Worm (Caenorhabditis elegans) whole organism, midembryonic: ENCODE measurements around the gene grk-1.
A peak's percentile ranks its signal among the peaks of the same experiment; 100 is the strongest.

Experiments used
- T22C8.4 ChIP-seq: fragments of 200-800 bp; sonication (Bioruptor generic); IDR thresholded peaks from 2 replicates; pipeline ENCODE4 v1.3.6; 2022; ENCODE audit warnings: missing genetic modification characterization, missing compliant biosample characterization
- cog-1 ChIP-seq: sonication (generic microtip); optimal IDR thresholded peaks from 2 replicates; lab custom pipeline; 2016; ENCODE audit warnings: missing genetic modification characterization, missing compliant biosample characterization
- flt-1 ChIP-seq: fragments of 200-800 bp; sonication (Bioruptor generic); IDR thresholded peaks from 2 replicates; pipeline ENCODE4 v1.3.6; 2022; ENCODE audit warnings: missing genetic modification characterization, missing compliant biosample characterization
- klf-2 ChIP-seq: fragments of 200-800 bp; sonication (Bioruptor generic); conservative IDR thresholded peaks from 2 replicates; pipeline ENCODE4 v1.3.6; 2022; ENCODE audit warnings: missing genetic modification reagents, missing genetic modification characterization, missing compliant biosample characterization
- med-1 ChIP-seq: sonication (generic microtip); optimal IDR thresholded peaks from 2 replicates; lab custom pipeline; 2017; ENCODE audit warnings: missing genetic modification characterization, mild to moderate bottlenecking, missing compliant biosample characterization, antibody characterized with exemption, missing genetic modification reagents; ENCODE audit not compliant: insufficient read depth
- ref-1 ChIP-seq: fragments of 200-800 bp; sonication (Bioruptor generic); conservative IDR thresholded peaks from 2 replicates; pipeline ENCODE4 v1.3.6; 2022; ENCODE audit warnings: missing genetic modification reagents, missing genetic modification characterization, missing compliant biosample characterization
- tab-1 ChIP-seq: fragments of 200-800 bp; sonication (Bioruptor generic); IDR thresholded peaks from 2 replicates; pipeline ENCODE4 v1.3.6; 2022; ENCODE audit warnings: missing genetic modification characterization, missing compliant biosample characterization
- ztf-23 ChIP-seq: fragments of 200-800 bp; sonication (Bioruptor generic); IDR thresholded peaks from 2 replicates; pipeline ENCODE4 v1.3.6; 2022; ENCODE audit warnings: missing genetic modification reagents, missing genetic modification characterization, missing compliant biosample characterization
- ztf-29 ChIP-seq: fragments of 200-800 bp; sonication (Bioruptor generic); IDR thresholded peaks from 2 replicates; pipeline ENCODE4 v1.3.6; 2022; ENCODE audit warnings: missing genetic modification reagents, missing genetic modification characterization, missing compliant biosample characterization

Gene grk-1

ce11 chrX:9962535-9962934, 36.5 kb downstream of the grk-1 start:
- TF ChIP-seq flt-1 (GFP tag; lab: Robert Waterston, UW) = no peak
- no peak for TF ChIP-seq med-1 (GFP tag; lab: Kevin White, UChicago)
- no peak for TF ChIP-seq T22C8.4 (GFP tag; lab: Robert Waterston, UW)
- no peak for TF ChIP-seq klf-2 (GFP tag; lab: Robert Waterston, UW)
- TF ChIP-seq ref-1 (GFP tag; lab: Robert Waterston, UW) = no peak
- no peak for TF ChIP-seq tab-1 (GFP tag; lab: Robert Waterston, UW)
- TF ChIP-seq ztf-29 (GFP tag; lab: Robert Waterston, UW) = no peak
- TF ChIP-seq cog-1 = no peak
- TF ChIP-seq ztf-23 = no peak

- TF ChIP-seq flt-1 (GFP tag; lab: Robert Waterston, UW) = peak; percentile 79
- no peak for TF ChIP-seq tab-1 (GFP tag; lab: Robert Waterston, UW)
- peak; percentile 95 for TF ChIP-seq T22C8.4 (GFP tag; lab: Robert Waterston, UW)
- peak; percentile 72 for TF ChIP-seq ztf-23
- peak; percentile 93 for TF ChIP-seq cog-1
These were observed 40.4 kb downstream of the grk-1 start, which contains the start of gene ZC506.1 for ce11 chrX:9958561-9958960. ZC506.1 (plus strand) TSS chrX:9958960.

ce11 chrX:9957449-9957848, 41.6 kb downstream of the grk-1 start:
- no peak for TF ChIP-seq klf-2 (GFP tag; lab: Robert Waterston, UW)
- no peak for TF ChIP-seq cog-1
- no peak for TF ChIP-seq ref-1 (GFP tag; lab: Robert Waterston, UW)
- no peak for TF ChIP-seq med-1 (GFP tag; lab: Kevin White, UChicago)
- TF ChIP-seq tab-1 (GFP tag; lab: Robert Waterston, UW) = no peak
- TF ChIP-seq T22C8.4 (GFP tag; lab: Robert Waterston, UW) = no peak
- no peak for TF ChIP-seq flt-1 (GFP tag; lab: Robert Waterston, UW)

ce11 chrX:9956052-9956451, 43.0 kb downstream of the grk-1 start:
- no peak for TF ChIP-seq ref-1 (GFP tag; lab: Robert Waterston, UW)
- TF ChIP-seq cog-1 = no peak
- no peak for TF ChIP-seq ztf-29 (GFP tag; lab: Robert Waterston, UW)
- no peak for TF ChIP-seq klf-2 (GFP tag; lab: Robert Waterston, UW)
- no peak for TF ChIP-seq flt-1 (GFP tag; lab: Robert Waterston, UW)
- TF ChIP-seq med-1 (GFP tag; lab: Kevin White, UChicago) = no peak
- no peak for TF ChIP-seq ztf-23
- TF ChIP-seq tab-1 (GFP tag; lab: Robert Waterston, UW) = no peak
- no peak for TF ChIP-seq T22C8.4 (GFP tag; lab: Robert Waterston, UW)

ce11 chrX:9954483-9955041, 44.4 kb downstream of the grk-1 start, which contains the start of gene cysl-1:
cysl-1 (minus strand) TSS chrX:9954533.
- TF ChIP-seq T22C8.4 (GFP tag; lab: Robert Waterston, UW) = no peak
- TF ChIP-seq flt-1 (GFP tag; lab: Robert Waterston, UW) = no peak

ce11 chrX:9948963-9949362, 50.0 kb downstream of the grk-1 start, which contains the start of gene nas-37:
nas-37 (minus strand) TSS chrX:9949063.
- TF ChIP-seq ref-1 (GFP tag; lab: Robert Waterston, UW) (no peak), klf-2 (GFP tag; lab: Robert Waterston, UW) (no peak), tab-1 (GFP tag; lab: Robert Waterston, UW) (no peak), ztf-23 (no peak), flt-1 (GFP tag; lab: Robert Waterston, UW) (no peak), cog-1 (no peak), ztf-29 (GFP tag; lab: Robert Waterston, UW) (no peak), med-1 (GFP tag; lab: Kevin White, UChicago) (no peak), T22C8.4 (GFP tag; lab: Robert Waterston, UW) (no peak)

ce11 chrX:9948528-9948927, 50.5 kb downstream of the grk-1 start:
- TF ChIP-seq ztf-23 (no peak), klf-2 (GFP tag; lab: Robert Waterston, UW) (no peak), flt-1 (GFP tag; lab: Robert Waterston, UW) (no peak), med-1 (GFP tag; lab: Kevin White, UChicago) (no peak), tab-1 (GFP tag; lab: Robert Waterston, UW) (no peak), cog-1 (no peak), ref-1 (GFP tag; lab: Robert Waterston, UW) (no peak), T22C8.4 (GFP tag; lab: Robert Waterston, UW) (no peak), ztf-29 (GFP tag; lab: Robert Waterston, UW) (no peak)

- TF ChIP-seq ztf-23 (0 out of 2 replicates have a peak, but pooled peaks have one; percentile 8), T22C8.4 (GFP tag; lab: Robert Waterston, UW) (no peak), ztf-29 (GFP tag; lab: Robert Waterston, UW) (no peak), tab-1 (GFP tag; lab: Robert Waterston, UW) (no peak), flt-1 (GFP tag; lab: Robert Waterston, UW) (no peak)
These were observed 57.6 kb downstream of the grk-1 start for ce11 chrX:9941379-9941778.
